Fruit fly (Drosophila melanogaster) whole organism, embryonic: ENCODE data around the gene deltaCOP.

Experiments
- Atf6 ChIP-seq: fragments of 200-800 bp; sonication (Bioruptor generic); IDR thresholded peaks from 2 replicates; pipeline ENCODE4 v1.3.6; 2022; ENCODE audit warnings: missing biosample characterization, missing genetic modification characterization
- CG10565 ChIP-seq: fragments of 200-800 bp; sonication (Bioruptor generic); optimal IDR thresholded peaks from 3 replicates; lab custom pipeline; 2016; ENCODE audit warnings: missing biosample characterization, mild to moderate bottlenecking, missing genetic modification characterization
- CG10979 ChIP-seq: fragments of 200-800 bp; sonication (Bioruptor generic); optimal IDR thresholded peaks from 2 replicates; lab custom pipeline; 2018; ENCODE audit warnings: missing biosample characterization, mild to moderate bottlenecking, missing genetic modification characterization, moderate library complexity
- CG13287 ChIP-seq: fragments of 200-800 bp; sonication (Bioruptor generic); IDR thresholded peaks from 2 replicates; pipeline ENCODE4 v1.3.6; 2022; ENCODE audit warnings: missing biosample characterization, missing genetic modification characterization; ENCODE audit not compliant: partially characterized antibody
- CG17802 ChIP-seq: fragments of 200-800 bp; sonication (Bioruptor generic); optimal IDR thresholded peaks from 2 replicates; lab custom pipeline; 2018; ENCODE audit warnings: missing biosample characterization, mild to moderate bottlenecking, missing genetic modification characterization, moderate library complexity
- CG17912 ChIP-seq: fragments of 200-800 bp; sonication (Bioruptor generic); optimal IDR thresholded peaks from 2 replicates; lab custom pipeline; 2018; ENCODE audit warnings: missing biosample characterization, mild to moderate bottlenecking, missing genetic modification characterization
- CG4282 ChIP-seq: fragments of 200-800 bp; sonication (Bioruptor generic); optimal IDR thresholded peaks from 2 replicates; lab custom pipeline; 2016; ENCODE audit warnings: missing biosample characterization, missing genetic modification characterization
- CG6854 ChIP-seq: fragments of 200-800 bp; sonication (Bioruptor generic); optimal IDR thresholded peaks from 3 replicates; lab custom pipeline; 2017; ENCODE audit warnings: missing biosample characterization, mild to moderate bottlenecking, missing genetic modification characterization
- CG9876 ChIP-seq: fragments of 200-800 bp; sonication (Bioruptor generic); optimal IDR thresholded peaks from 2 replicates; lab custom pipeline; 2016; ENCODE audit warnings: missing biosample characterization, missing genetic modification characterization
- CTCF ChIP-seq: fragments of 200-800 bp; sonication (Bioruptor generic); optimal IDR thresholded peaks from 2 replicates; lab custom pipeline; 2017; ENCODE audit warnings: missing biosample characterization, mild to moderate bottlenecking, missing genetic modification characterization, moderate library complexity
- Deaf1 ChIP-seq: fragments of 200-800 bp; optimal IDR thresholded peaks from 3 replicates; lab custom pipeline; 2019; ENCODE audit warnings: missing biosample characterization, mild to moderate bottlenecking, missing genetic modification characterization, moderate library complexity
- Dp ChIP-seq: fragments of 200-800 bp; sonication (Bioruptor generic); optimal IDR thresholded peaks from 2 replicates; lab custom pipeline; 2018; ENCODE audit warnings: missing biosample characterization, mild to moderate bottlenecking, missing genetic modification characterization, moderate library complexity
- E2f2 ChIP-seq: fragments of 200-800 bp; sonication (Bioruptor generic); IDR thresholded peaks from 2 replicates; pipeline ENCODE4 v1.3.6; 2022; ENCODE audit warnings: missing biosample characterization, missing genetic modification characterization
- Fer3 ChIP-seq: fragments of 200-800 bp; sonication (Bioruptor generic); optimal IDR thresholded peaks from 2 replicates; lab custom pipeline; 2018; ENCODE audit warnings: missing biosample characterization, mild to moderate bottlenecking, missing genetic modification characterization, moderate library complexity
- Med ChIP-seq: fragments of 200-800 bp; sonication (Bioruptor generic); peaks from one replicate; lab custom pipeline; 2016; ENCODE audit warnings: missing biosample characterization, missing genetic modification characterization, mild to moderate bottlenecking, inconsistent platforms, moderate library complexity
- NFAT ChIP-seq: fragments of 200-800 bp; sonication (Bioruptor generic); IDR thresholded peaks from 2 replicates; pipeline ENCODE4 v1.3.6; 2022; ENCODE audit warnings: missing biosample characterization, missing genetic modification characterization
- Sry-δ ChIP-seq: fragments of 200-800 bp; sonication (Bioruptor generic); optimal IDR thresholded peaks from 2 replicates; lab custom pipeline; 2016; ENCODE audit warnings: missing biosample characterization, missing genetic modification characterization
- bigmax ChIP-seq: fragments of 200-800 bp; sonication (Bioruptor generic); optimal IDR thresholded peaks from 2 replicates; lab custom pipeline; 2018; ENCODE audit warnings: missing biosample characterization, mild to moderate bottlenecking, missing genetic modification characterization
- bowl ChIP-seq: fragments of 200-800 bp; sonication (Bioruptor generic); IDR thresholded peaks from 2 replicates; pipeline ENCODE4 v1.3.6; 2022; ENCODE audit warnings: missing biosample characterization, missing genetic modification characterization
- chinmo ChIP-seq: fragments of 200-800 bp; sonication (Bioruptor generic); IDR thresholded peaks from 4 replicates; pipeline ENCODE4 v1.3.6; 2022; ENCODE audit warnings: missing biosample characterization, missing genetic modification characterization; ENCODE audit not compliant: partially characterized antibody
- exex ChIP-seq: fragments of 200-800 bp; sonication (Bioruptor generic); optimal IDR thresholded peaks from 4 replicates; lab custom pipeline; 2018; ENCODE audit warnings: missing biosample characterization, mild to moderate bottlenecking, missing genetic modification characterization, moderate library complexity
- gcm2 ChIP-seq: fragments of 200-800 bp; sonication (Bioruptor generic); optimal IDR thresholded peaks from 2 replicates; lab custom pipeline; 2016; ENCODE audit warnings: missing biosample characterization, missing genetic modification characterization
- gfzf ChIP-seq: fragments of 200-800 bp; sonication (Bioruptor generic); optimal IDR thresholded peaks from 2 replicates; lab custom pipeline; 2016; ENCODE audit warnings: missing biosample characterization, mild to moderate bottlenecking, missing genetic modification characterization, moderate library complexity
- kay ChIP-seq: fragments of 200-800 bp; sonication (Bioruptor generic); optimal IDR thresholded peaks from 2 replicates; lab custom pipeline; 2016; ENCODE audit warnings: missing biosample characterization, missing genetic modification characterization
- mirr ChIP-seq: fragments of 200-800 bp; sonication (Bioruptor generic); optimal IDR thresholded peaks from 3 replicates; lab custom pipeline; 2018; ENCODE audit warnings: missing biosample characterization, mild to moderate bottlenecking, missing genetic modification characterization
- pita ChIP-seq: fragments of 200-800 bp; sonication (Bioruptor generic); optimal IDR thresholded peaks from 2 replicates; lab custom pipeline; 2017; ENCODE audit warnings: missing biosample characterization, mild to moderate bottlenecking, missing genetic modification characterization
- pzg ChIP-seq: fragments of 200-800 bp; sonication (Bioruptor generic); optimal IDR thresholded peaks from 3 replicates; lab custom pipeline; 2018; ENCODE audit warnings: missing biosample characterization, mild to moderate bottlenecking, missing genetic modification characterization, moderate library complexity
- scrt ChIP-seq: fragments of 200-800 bp; sonication (Bioruptor generic); optimal IDR thresholded peaks from 2 replicates; lab custom pipeline; 2018; ENCODE audit warnings: missing biosample characterization, mild to moderate bottlenecking, missing genetic modification characterization, moderate library complexity
- stwl ChIP-seq: fragments of 200-800 bp; sonication (Bioruptor generic); optimal IDR thresholded peaks from 3 replicates; lab custom pipeline; 2018; ENCODE audit warnings: missing biosample characterization, mild to moderate bottlenecking, missing genetic modification characterization, moderate library complexity
- sug ChIP-seq: fragments of 200-800 bp; optimal IDR thresholded peaks from 2 replicates; lab custom pipeline; 2019; ENCODE audit warnings: missing biosample characterization, mild to moderate bottlenecking, missing genetic modification characterization, moderate library complexity
- tin ChIP-seq: fragments of 200-800 bp; sonication (Bioruptor generic); optimal IDR thresholded peaks from 3 replicates; lab custom pipeline; 2016; ENCODE audit warnings: missing biosample characterization, missing genetic modification characterization
- tio ChIP-seq: fragments of 200-800 bp; sonication (Bioruptor generic); optimal IDR thresholded peaks from 2 replicates; lab custom pipeline; 2017; ENCODE audit warnings: missing biosample characterization, missing genetic modification characterization, inconsistent platforms
- zen ChIP-seq: fragments of 200-800 bp; sonication (Bioruptor generic); optimal IDR thresholded peaks from 3 replicates; lab custom pipeline; 2018; ENCODE audit warnings: missing biosample characterization, mild to moderate bottlenecking, missing genetic modification characterization, moderate library complexity
- zen2 ChIP-seq: fragments of 200-800 bp; sonication (Bioruptor generic); IDR thresholded peaks from 3 replicates; pipeline ENCODE4 v1.3.6; 2022; ENCODE audit warnings: missing biosample characterization, missing genetic modification characterization; ENCODE audit not compliant: partially characterized antibody

Gene deltaCOP

dm6 chrX:1820241-1820640 lies 41.3 kb downstream of the deltaCOP start, which contains the start of gene CG14810:
CG14810 (minus strand) TSS chrX:1820341.
- peak; percentile 12 for TF ChIP-seq Sry-δ
- no peak for TF ChIP-seq bowl (GFP tag; lab: Robert Waterston, UW)

- TF ChIP-seq E2f2 (GFP tag; lab: Robert Waterston, UW) (peak; percentile 24; the same call in 1 of the 2 replicates), exex (tag; lab: Kevin White, UChicago) (peak; percentile 30), zen2 (GFP tag; lab: Robert Waterston, UW) (no peak), CG13287 (GFP tag; lab: Robert Waterston, UW) (peak; percentile 12; the same call in 1 of the 2 replicates), Atf6 (GFP tag; lab: Robert Waterston, UW) (no peak), NFAT (GFP tag; lab: Robert Waterston, UW) (0 out of 2 replicates have a peak, but pooled peaks have one; percentile 6), bigmax (GFP tag; lab: Kevin White, UChicago) (no peak), sug (no peak), gcm2 (GFP tag; lab: Kevin White, UChicago) (no peak), gfzf (GFP tag; lab: Kevin White, UChicago) (peak; percentile 38), Dp (peak; percentile 0), CG17912 (GFP tag; lab: Kevin White, UChicago) (no peak), Fer3 (no peak), CG4282 (GFP tag; lab: Kevin White, UChicago) (no peak), CG10979 (no peak), tio (GFP tag; lab: Kevin White, UChicago) (no peak), pzg (GFP tag; lab: Kevin White, UChicago) (peak; percentile 6), CG10565 (GFP tag; lab: Kevin White, UChicago) (no peak), mirr (GFP tag; lab: Kevin White, UChicago) (no peak), kay (GFP tag; lab: Kevin White, UChicago) (peak; percentile 67), stwl (peak; percentile 16), CTCF (GFP tag; lab: Kevin White, UChicago) (peak; percentile 66), Med (GFP tag; lab: Kevin White, UChicago) (peak; percentile 73), pita (GFP tag; lab: Kevin White, UChicago) (peak; percentile 23), CG6854 (no peak), CG17802 (tag; lab: Kevin White, UChicago) (peak; percentile 27), CG9876 (GFP tag; lab: Kevin White, UChicago) (no peak), zen (tag; lab: Kevin White, UChicago) (peak; percentile 31), chinmo (GFP tag; lab: Robert Waterston, UW) (no peak)
- TF ChIP-seq, all 482 proteins: peak for 14
Measured at dm6 chrX:1819026-1819425, 42.6 kb downstream of the deltaCOP start.

- TF ChIP-seq tin (no peak), scrt (GFP tag; lab: Kevin White, UChicago) (peak; percentile 96), Deaf1 (tag; lab: Kevin White, UChicago) (peak; percentile 76)
Measured at dm6 chrX:1811173-1811572, 50.4 kb downstream of the deltaCOP start.
